Fruit fly (Drosophila melanogaster) Kc167 (cell line): ENCODE results near the gene Awh.

Source experiments
- Sin3A ChIP-seq: fragments of >200 bp; optimal IDR thresholded peaks from 2 replicates; lab custom pipeline; 2018; ENCODE audit warnings: missing external identifiers
- insv ChIP-seq: fragments of >200 bp; optimal IDR thresholded peaks from 3 replicates; lab custom pipeline; 2018; ENCODE audit warnings: missing external identifiers
- psq ChIP-seq: fragments of >200 bp; optimal IDR thresholded peaks from 2 replicates; lab custom pipeline; 2017; ENCODE audit warnings: missing external identifiers
- ttk ChIP-seq: sonication (Bioruptor generic); optimal IDR thresholded peaks from 2 replicates; lab custom pipeline; 2017; ENCODE audit warnings: missing external identifiers

DNA sequence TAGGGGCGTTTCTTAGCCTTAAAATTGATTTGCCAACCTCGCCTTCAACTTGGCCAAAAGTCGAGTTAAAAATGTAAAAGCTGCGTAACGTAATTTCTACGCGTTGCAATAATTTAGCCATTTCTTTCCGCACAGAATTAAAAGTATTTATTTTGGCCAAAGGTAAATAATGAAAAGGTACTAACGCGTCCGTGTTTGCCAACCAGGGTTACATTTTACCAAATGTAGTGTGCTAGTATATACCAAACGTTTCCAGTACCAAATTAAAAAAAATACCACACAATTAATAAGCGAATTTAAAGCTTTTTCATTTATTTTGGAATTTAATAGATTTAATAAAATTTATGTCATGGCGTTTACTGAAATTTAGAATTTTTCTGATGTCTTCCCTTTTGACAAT lies 53.0 kb downstream of the Awh start, which contains the start of gene Ccz1:
- no peak for TF ChIP-seq insv (lab: Kevin White, UChicago)
- TF ChIP-seq Sin3A (lab: Kevin White, UChicago), result no peak
- no peak for TF ChIP-seq ttk (lab: Kevin White, UChicago)
- TF ChIP-seq psq (lab: Kevin White, UChicago), result no peak
